Worm (Caenorhabditis elegans) whole organism, L1 larva: Measurements from ENCODE around the gene nas-10.

Experiments
- aha-1 ChIP-seq: fragments of 150-350 bp; optimal IDR thresholded peaks from 2 replicates; lab custom pipeline; 2014; ENCODE audit warnings: missing biosample characterization, missing genetic modification characterization
- aly-2 ChIP-seq: fragments of 150-350 bp; optimal IDR thresholded peaks from 2 replicates; lab custom pipeline; 2014; ENCODE audit warnings: missing biosample characterization, missing genetic modification characterization
- lin-15B ChIP-seq: fragments of 150-350 bp; sonication (generic microtip); optimal IDR thresholded peaks from 3 replicates; lab custom pipeline; 2014; ENCODE audit warnings: missing biosample characterization, missing genetic modification characterization
- nhr-11 ChIP-seq: fragments of 150-350 bp; optimal IDR thresholded peaks from 2 replicates; lab custom pipeline; 2014; ENCODE audit warnings: missing biosample characterization, missing genetic modification characterization
- unc-62 ChIP-seq: fragments of 150-350 bp; optimal IDR thresholded peaks from 2 replicates; lab custom pipeline; 2014; ENCODE audit warnings: missing biosample characterization, missing genetic modification reagents, missing genetic modification characterization

- TF ChIP-seq nhr-11 (tag; lab: Kevin White, UChicago) (no peak), unc-62 (GFP tag; lab: Kevin White, UChicago) (no peak), aly-2 (tag; lab: Kevin White, UChicago) (no peak), aha-1 (no peak), lin-15B (tag; lab: Kevin White, UChicago) (no peak)
Measured at ce11 chrX:11001750-11002149, 38.4 kb upstream of the nas-10 start, which contains the start of gene col-177.
